Worm (Caenorhabditis elegans) whole organism, L4/young adult: Measurements from ENCODE around the gene Y47D7A.18.

ENCODE experiments used
- W03F9.2 ChIP-seq: fragments of 150-350 bp; optimal IDR thresholded peaks from 2 replicates; lab custom pipeline; 2014; ENCODE audit warnings: missing biosample characterization, missing genetic modification characterization
- dao-5 ChIP-seq: sonication (generic microtip); optimal IDR thresholded peaks from 2 replicates; lab custom pipeline; 2016; ENCODE audit warnings: missing genotype, missing genetic modification characterization, moderate library complexity, missing compliant biosample characterization
- him-1 ChIP-seq: sonication (generic microtip); optimal IDR thresholded peaks from 2 replicates; lab custom pipeline; 2016; ENCODE audit warnings: missing genotype, missing genetic modification reagents, missing genetic modification characterization, missing compliant biosample characterization

Gene Y47D7A.18

DNA sequence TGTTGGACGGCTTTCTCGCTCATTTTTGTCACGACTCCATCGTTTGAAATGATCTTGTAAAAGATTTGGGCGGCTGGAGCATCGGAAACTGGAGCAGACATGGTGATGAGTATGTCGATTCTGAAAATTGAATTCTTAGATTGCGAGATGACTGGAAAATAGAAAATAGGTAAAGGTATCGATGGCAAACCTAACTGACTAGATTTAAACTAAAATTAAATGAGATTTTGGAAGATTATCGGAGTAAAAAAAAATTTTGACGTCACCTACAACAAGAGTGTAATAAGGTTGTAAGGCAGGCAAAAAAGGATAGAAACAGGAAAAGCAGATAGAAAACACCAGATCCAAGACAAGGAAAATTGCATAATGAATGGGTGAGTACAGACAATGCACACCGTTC is 4.9 kb upstream of the Y47D7A.18 start, which contains the start of gene skr-14:
TSS of gene skr-14 (minus strand) at position 101 of the 400 bp plus-strand sequence.
- TF ChIP-seq him-1 (tag; lab: Kevin White, UChicago): no peak
- no peak for TF ChIP-seq W03F9.2 (tag; lab: Kevin White, UChicago)
- no peak for TF ChIP-seq dao-5

DNA sequence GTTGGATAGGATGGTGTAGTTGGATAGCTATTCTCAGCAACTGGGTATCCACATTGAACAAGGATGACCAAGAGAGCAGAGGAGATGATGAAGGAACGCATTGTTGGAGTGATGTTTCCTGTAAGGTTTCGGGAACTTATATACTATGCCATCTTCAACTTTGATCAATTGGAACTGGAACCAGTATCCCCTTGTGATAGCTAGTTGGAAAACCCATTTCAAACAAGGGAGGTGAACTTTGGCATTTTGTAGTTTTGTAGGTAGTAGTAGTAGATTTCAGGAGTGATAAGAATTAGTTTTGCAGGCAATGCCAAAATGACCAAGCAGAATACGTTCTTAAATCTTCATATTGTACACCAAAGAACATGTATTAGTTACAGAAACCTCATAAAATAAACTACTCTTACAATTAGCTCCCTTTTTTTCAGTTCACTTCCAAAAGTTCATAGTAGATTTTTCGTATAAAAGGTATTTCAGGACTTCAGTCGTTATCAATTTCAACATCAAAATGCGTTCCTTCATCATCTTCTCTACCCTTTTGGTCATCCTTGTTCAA is 3.2 kb upstream of the Y47D7A.18 start, which contains the start of the genes Y47D7A.7 and Y47D7A.2:
TSS of gene Y47D7A.7 (minus strand) at position 101 of the 556 bp plus-strand sequence.
TSS of gene Y47D7A.2 (plus strand) at position 506 of the 556 bp plus-strand sequence.
- TF ChIP-seq him-1 (tag; lab: Kevin White, UChicago) (no peak), dao-5 (no peak), W03F9.2 (tag; lab: Kevin White, UChicago) (no peak)

DNA sequence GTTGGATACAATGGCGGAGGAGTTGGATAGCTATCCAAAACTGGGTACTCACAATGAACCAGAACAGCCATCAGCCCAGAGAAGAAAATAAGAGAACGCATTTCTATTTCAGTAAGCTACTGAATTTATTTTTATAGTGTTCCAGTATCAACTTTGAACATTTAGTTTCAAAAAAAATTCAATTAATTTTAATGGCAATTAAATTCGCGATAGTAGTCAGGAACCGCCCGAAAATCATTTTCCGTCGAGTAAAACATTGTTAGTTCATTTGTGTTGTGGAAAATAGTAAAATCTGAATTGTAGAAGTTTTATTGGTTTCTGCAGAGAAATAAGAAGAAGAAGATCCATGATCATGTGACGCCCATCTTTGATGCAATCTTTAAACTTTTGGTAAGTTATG is 1.5 kb upstream of the Y47D7A.18 start, which contains the start of gene Y47D7A.6:
TSS of gene Y47D7A.6 (minus strand) at position 101 of the 400 bp plus-strand sequence.
- TF ChIP-seq W03F9.2 (tag; lab: Kevin White, UChicago): no peak
- TF ChIP-seq him-1 (tag; lab: Kevin White, UChicago): no peak
- no peak for TF ChIP-seq dao-5

DNA sequence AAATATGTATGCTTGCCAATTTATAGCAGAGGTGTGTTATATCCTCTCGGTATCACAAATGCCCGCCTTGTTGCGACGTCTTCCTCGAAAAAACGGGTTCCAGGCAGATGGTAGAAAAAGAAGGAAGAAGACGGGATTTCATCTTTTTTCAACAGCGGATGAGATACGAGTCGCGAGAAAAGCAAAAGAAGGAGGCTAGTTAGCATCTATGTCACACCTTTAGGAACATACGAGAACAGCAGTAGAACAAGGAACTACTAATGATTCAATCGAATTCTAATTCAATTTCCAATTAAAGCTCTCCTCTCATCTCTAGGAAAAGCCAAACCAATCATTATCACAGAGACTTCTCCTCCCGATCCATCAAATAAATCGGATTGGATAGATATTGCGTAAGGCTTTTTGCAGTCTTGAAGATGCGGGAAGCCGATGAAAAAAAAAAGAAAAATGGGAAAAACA is 2.0 kb downstream of the Y47D7A.18 start, which contains the start of gene grl-5:
TSS of gene grl-5 (minus strand) at position 51 of the 459 bp plus-strand sequence.
- no peak for TF ChIP-seq him-1 (tag; lab: Kevin White, UChicago)
- TF ChIP-seq dao-5: no peak
- no peak for TF ChIP-seq W03F9.2 (tag; lab: Kevin White, UChicago)

DNA sequence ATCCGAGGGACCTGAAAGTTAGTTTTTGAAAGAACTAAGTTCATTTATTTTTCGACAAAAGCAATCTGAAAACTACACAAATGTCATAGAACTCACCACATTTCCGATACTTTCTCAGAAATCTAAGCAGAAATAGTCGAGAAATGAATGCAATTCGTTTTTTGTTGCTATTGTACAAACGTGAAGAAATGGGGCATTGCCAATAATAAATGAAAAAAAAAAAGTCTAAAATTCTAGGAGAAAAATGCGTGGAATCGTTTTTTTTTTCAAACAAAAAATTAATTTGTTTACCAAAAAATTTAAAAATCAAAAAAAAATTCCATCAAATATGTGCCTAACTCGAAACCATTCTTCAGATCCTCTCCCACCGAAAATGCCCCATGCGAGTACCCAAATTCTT is 4.9 kb downstream of the Y47D7A.18 start, which contains the start of gene Y47D7A.17:
TSS of gene Y47D7A.17 (minus strand) at position 101 of the 400 bp plus-strand sequence.
- TF ChIP-seq him-1 (tag; lab: Kevin White, UChicago) (no peak), W03F9.2 (tag; lab: Kevin White, UChicago) (no peak), dao-5 (no peak)

DNA sequence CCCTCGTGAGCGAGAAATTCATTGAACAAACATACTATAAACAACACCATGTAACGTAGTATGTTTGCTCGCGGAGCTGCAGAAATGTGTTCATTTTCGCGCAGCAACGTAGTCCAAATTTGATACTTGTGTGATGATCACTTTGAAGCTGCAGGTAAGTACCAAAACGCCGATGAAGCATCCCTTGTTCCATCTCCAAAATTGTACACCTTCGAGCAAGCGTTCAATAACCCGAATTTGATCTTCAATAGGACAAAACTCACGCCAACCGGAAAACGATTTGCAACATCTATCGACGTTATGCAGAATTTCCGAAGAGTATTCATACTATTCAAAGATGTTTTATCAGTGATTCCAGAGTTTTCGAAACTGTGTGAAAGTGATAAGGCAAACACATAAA is 6.0 kb downstream of the Y47D7A.18 start, which contains the start of gene Y47D7A.3:
TSS of gene Y47D7A.3 (plus strand) at position 301 of the 400 bp plus-strand sequence.
- no peak for TF ChIP-seq W03F9.2 (tag; lab: Kevin White, UChicago)
- no peak for TF ChIP-seq dao-5

DNA sequence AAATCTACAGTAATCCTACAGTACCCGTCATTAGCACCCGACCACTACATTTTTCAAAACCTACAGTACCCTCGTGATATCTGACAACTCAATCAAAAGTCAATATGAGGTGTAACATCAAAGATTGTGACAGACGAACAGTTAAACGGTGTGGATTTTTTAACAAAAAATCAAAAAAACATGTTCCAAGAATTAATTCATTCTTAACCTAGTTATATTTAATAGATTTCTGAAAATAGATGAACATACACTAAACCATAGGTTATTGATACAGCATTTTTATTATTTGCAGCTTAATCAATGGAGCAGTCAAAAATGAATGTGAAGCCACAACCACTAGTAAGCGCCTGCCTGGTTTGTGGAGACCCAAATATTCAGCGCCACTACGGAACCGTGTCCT is 9.1 kb downstream of the Y47D7A.18 start, which contains the start of gene nhr-118:
TSS of gene nhr-118 (plus strand) at position 301 of the 400 bp plus-strand sequence.
- TF ChIP-seq him-1 (tag; lab: Kevin White, UChicago) (no peak), dao-5 (no peak), W03F9.2 (tag; lab: Kevin White, UChicago) (no peak)

DNA sequence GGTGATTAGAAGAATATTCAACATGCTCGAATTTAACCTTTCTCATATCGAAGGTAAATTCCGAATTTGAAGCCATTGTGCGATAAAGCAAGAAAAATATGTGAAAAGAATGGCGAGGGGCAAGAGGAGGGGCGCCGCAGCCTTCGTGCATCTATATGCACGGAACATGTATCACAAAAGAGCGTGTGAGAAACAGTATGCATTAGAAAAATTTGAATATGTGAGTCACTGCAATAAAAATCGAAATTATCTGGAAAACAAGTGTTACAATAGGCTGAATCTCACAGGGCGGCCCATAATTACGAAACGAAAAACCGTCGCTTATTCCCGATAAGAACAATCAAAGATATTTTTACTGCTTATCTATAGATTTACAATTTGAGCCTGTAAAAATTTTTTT is 14.7 kb downstream of the Y47D7A.18 start, which contains the start of gene F13A2.5:
TSS of gene F13A2.5 (minus strand) at position 101 of the 400 bp plus-strand sequence.
- TF ChIP-seq him-1 (tag; lab: Kevin White, UChicago): no peak
- TF ChIP-seq W03F9.2 (tag; lab: Kevin White, UChicago): no peak
- TF ChIP-seq dao-5: no peak

DNA sequence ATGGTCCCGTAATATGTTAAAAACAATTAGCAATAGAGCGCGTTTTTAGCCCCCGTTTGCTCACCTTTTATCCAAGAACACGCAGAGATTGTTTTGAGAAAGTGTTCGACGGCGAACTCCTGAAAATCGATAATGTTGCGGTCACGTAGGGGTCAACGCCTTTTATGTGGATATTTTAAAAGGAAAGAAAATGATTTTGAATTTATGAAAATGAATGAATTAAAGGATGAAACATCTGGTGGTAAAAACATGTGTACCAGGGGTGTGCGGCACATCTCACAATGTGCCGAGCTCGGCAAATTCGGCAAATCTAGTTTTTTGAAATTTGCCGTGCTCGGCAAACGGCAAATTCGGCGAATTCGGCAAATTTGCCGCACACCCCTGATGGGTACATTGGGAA is 16.5 kb downstream of the Y47D7A.18 start, which contains the start of gene F13A2.4:
TSS of gene F13A2.4 (minus strand) at position 101 of the 400 bp plus-strand sequence.
- TF ChIP-seq dao-5 (no peak), him-1 (tag; lab: Kevin White, UChicago) (no peak), W03F9.2 (tag; lab: Kevin White, UChicago) (no peak)

DNA sequence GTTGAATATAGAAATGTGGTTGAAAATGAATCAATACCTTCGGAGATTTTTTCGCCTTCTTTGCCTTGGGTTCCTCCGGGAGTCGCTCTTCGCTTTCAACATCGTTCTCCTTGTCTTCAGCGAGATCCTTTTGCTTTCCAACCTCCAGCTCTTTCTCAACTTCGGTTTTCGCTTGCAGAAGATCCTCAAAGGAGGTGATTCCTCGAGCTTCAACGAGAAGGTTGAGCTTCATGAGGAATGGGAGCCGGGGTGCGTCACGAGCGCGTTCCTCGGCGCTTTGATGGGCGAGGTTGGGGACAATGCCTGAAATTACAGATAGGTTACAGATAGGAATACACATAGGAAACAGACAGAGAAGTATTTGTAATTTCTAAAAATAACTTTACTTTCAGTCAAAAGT is 17.7 kb downstream of the Y47D7A.18 start:
- TF ChIP-seq dao-5: no peak
- no peak for TF ChIP-seq him-1 (tag; lab: Kevin White, UChicago)
- no peak for TF ChIP-seq W03F9.2 (tag; lab: Kevin White, UChicago)

DNA sequence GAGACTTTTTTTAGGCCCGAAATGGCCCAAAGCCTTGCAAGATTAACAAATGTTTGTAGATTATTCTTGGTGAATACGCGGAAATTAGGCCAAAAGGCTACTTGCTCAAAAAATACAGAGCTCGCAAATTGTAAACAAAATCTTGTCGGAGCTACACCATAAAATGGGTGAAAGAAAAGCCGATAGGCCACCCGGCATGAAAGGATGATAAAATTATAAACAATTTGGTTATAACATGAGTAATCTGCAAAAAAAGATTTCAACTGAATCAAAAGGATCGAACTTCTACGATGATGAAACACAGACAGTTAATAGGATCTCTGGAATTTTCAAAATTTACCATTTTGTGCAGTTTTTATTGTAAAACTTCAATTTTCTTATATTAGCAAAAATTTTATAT is 18.5 kb downstream of the Y47D7A.18 start:
- no peak for TF ChIP-seq him-1 (tag; lab: Kevin White, UChicago)
- no peak for TF ChIP-seq dao-5
- no peak for TF ChIP-seq W03F9.2 (tag; lab: Kevin White, UChicago)

DNA sequence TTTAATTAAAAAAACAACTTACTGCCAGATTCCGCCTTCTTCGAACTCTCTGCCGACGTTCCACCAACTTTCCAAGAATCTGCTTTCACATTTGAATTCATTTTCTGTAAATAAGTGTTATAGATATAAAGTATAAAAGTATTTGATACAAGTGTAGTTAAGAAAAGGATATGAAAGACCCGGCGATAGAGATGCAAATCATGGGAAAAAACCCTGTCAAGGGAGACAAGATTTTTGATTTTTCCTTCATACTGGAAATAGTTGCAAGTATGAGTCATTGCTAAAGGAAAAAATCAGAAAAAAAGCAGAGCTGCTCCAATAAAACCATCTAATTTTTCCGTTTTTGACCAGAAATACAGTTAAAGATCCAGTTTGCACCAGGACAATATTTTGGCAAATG is 20.4 kb downstream of the Y47D7A.18 start, which contains the start of gene F13A2.3:
TSS of gene F13A2.3 (minus strand) at position 101 of the 400 bp plus-strand sequence.
- TF ChIP-seq dao-5: no peak
- TF ChIP-seq him-1 (tag; lab: Kevin White, UChicago): no peak

DNA sequence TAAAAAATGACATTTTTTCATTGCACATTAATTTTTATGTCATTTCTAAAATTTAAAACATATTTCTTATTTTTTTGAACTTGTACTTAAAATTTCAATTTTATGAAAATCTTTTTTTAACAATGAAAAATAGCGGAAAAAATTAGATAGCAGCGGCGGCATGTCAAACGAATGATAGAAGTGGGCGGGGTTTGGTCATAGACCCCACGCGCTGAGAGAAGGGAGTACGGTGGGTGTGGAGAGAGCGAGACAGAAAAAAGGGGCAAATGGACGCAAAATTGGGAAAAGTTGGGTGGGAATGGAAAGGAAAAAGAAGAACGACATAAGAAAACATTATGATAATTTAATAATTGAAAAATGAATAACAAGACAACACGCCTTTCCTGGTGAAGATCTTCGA is 28.7 kb downstream of the Y47D7A.18 start:
- no peak for TF ChIP-seq him-1 (tag; lab: Kevin White, UChicago)
- no peak for TF ChIP-seq W03F9.2 (tag; lab: Kevin White, UChicago)
- TF ChIP-seq dao-5: no peak

DNA sequence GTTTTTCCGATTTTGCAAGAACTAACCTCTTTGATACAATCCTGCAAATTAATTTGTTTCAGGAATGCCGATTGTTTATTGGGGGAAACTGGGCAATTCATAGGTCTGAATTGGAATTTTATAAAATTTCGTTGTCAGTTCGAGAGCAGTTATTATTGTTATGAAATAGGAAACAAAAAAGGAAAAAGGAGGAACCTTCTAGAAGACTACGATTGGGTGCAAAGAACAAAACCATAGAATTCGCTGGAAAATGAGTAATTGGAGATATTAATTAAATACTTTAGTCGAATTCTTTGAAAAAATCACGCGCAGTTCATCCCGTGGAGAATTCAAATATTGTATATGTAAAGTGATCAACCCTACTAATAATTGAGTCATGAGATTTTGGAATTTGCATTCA is 29.2 kb downstream of the Y47D7A.18 start, which contains the start of gene F13A2.9:
TSS of gene F13A2.9 (minus strand) at position 101 of the 400 bp plus-strand sequence.
- TF ChIP-seq dao-5 (no peak), W03F9.2 (tag; lab: Kevin White, UChicago) (no peak), him-1 (tag; lab: Kevin White, UChicago) (no peak)
